Fruit fly (Drosophila melanogaster) whole organism, embryonic: ENCODE measurements around the gene Ythdf.

Experiments used
- Adf1 ChIP-seq: fragments of 200-800 bp; sonication (Bioruptor generic); IDR thresholded peaks from 2 replicates; pipeline ENCODE4 v1.3.6; 2022; ENCODE audit warnings: missing biosample characterization, missing genetic modification characterization
- Aef1 ChIP-seq: fragments of 200-800 bp; sonication (Bioruptor generic); IDR thresholded peaks from 3 replicates; pipeline ENCODE4 v1.3.6; 2022; ENCODE audit warnings: missing biosample characterization, missing genetic modification characterization
- Atf-2 ChIP-seq: fragments of 200-800 bp; sonication (Bioruptor generic); optimal IDR thresholded peaks from 2 replicates; lab custom pipeline; 2016; ENCODE audit warnings: missing biosample characterization, missing genetic modification characterization
- CG11723 ChIP-seq: fragments of 200-800 bp; sonication (Bioruptor generic); optimal IDR thresholded peaks from 2 replicates; lab custom pipeline; 2017; ENCODE audit warnings: missing biosample characterization, mild to moderate bottlenecking, missing genetic modification characterization
- CG12104 ChIP-seq: fragments of 200-800 bp; sonication (Bioruptor generic); optimal IDR thresholded peaks from 3 replicates; lab custom pipeline; 2016; ENCODE audit warnings: missing biosample characterization, missing genetic modification characterization
- CG1233 ChIP-seq: fragments of 200-800 bp; sonication (Bioruptor generic); optimal IDR thresholded peaks from 4 replicates; lab custom pipeline; 2018; ENCODE audit warnings: missing biosample characterization, mild to moderate bottlenecking, missing genetic modification characterization
- CG14050 ChIP-seq: fragments of 200-800 bp; sonication (Bioruptor generic); IDR thresholded peaks from 3 replicates; pipeline ENCODE4 v1.3.6; 2022; ENCODE audit warnings: missing biosample characterization, missing genetic modification characterization
- CG15073 ChIP-seq: fragments of 200-800 bp; sonication (Bioruptor generic); optimal IDR thresholded peaks from 2 replicates; lab custom pipeline; 2016; ENCODE audit warnings: missing biosample characterization, missing genetic modification characterization
- CG15696 ChIP-seq: fragments of 200-800 bp; sonication (Bioruptor generic); optimal IDR thresholded peaks from 2 replicates; lab custom pipeline; 2019; ENCODE audit warnings: missing biosample characterization, mild to moderate bottlenecking, missing genetic modification characterization, moderate library complexity
- CG17186 ChIP-seq: fragments of 200-800 bp; sonication (Bioruptor generic); optimal IDR thresholded peaks from 3 replicates; lab custom pipeline; 2017; ENCODE audit warnings: missing biosample characterization, missing genetic modification reagents, missing genetic modification characterization
- CG1792 ChIP-seq: fragments of 200-800 bp; sonication (Bioruptor generic); optimal IDR thresholded peaks from 2 replicates; lab custom pipeline; 2016; ENCODE audit warnings: missing biosample characterization, missing genetic modification characterization
- CG18599 ChIP-seq: fragments of 200-800 bp; sonication (Bioruptor generic); optimal IDR thresholded peaks from 3 replicates; lab custom pipeline; 2017; ENCODE audit warnings: missing biosample characterization, missing genetic modification characterization, mild to moderate bottlenecking, moderate library complexity, missing genetic modification reagents
- CG2678 ChIP-seq: fragments of 200-800 bp; sonication (Bioruptor generic); optimal IDR thresholded peaks from 3 replicates; lab custom pipeline; 2019; ENCODE audit warnings: missing biosample characterization, mild to moderate bottlenecking, missing genetic modification characterization, moderate library complexity
- CG2712 ChIP-seq: fragments of 200-800 bp; optimal IDR thresholded peaks from 3 replicates; lab custom pipeline; 2019; ENCODE audit warnings: missing biosample characterization, mild to moderate bottlenecking, missing genetic modification characterization, moderate library complexity
- CG34224 ChIP-seq: fragments of 200-800 bp; sonication (Bioruptor generic); IDR thresholded peaks from 3 replicates; pipeline ENCODE4 v1.3.6; 2022; ENCODE audit warnings: missing biosample characterization, missing genetic modification characterization; ENCODE audit not compliant: partially characterized antibody
- CG4360 ChIP-seq: fragments of 200-800 bp; sonication (Bioruptor generic); IDR thresholded peaks from 2 replicates; pipeline ENCODE4 v1.3.6; 2022; ENCODE audit warnings: missing biosample characterization, missing genetic modification characterization
- CG7839 ChIP-seq: fragments of 200-800 bp; sonication (Bioruptor generic); optimal IDR thresholded peaks from 3 replicates; lab custom pipeline; 2018; ENCODE audit warnings: missing biosample characterization, mild to moderate bottlenecking, missing genetic modification characterization, moderate library complexity
- CG8290 ChIP-seq, 3 experiments: fragments of 200-800 bp; sonication (Bioruptor generic); optimal IDR thresholded peaks; 2 replicates each; lab custom pipeline; 2016 to 2019; ENCODE audit warnings: missing biosample characterization in 3 of 3, missing genetic modification characterization in 3 of 3, mild to moderate bottlenecking in 2 of 3, moderate library complexity in 1 of 3
- Chrac-16 ChIP-seq: fragments of 200-800 bp; sonication (Bioruptor generic); optimal IDR thresholded peaks from 3 replicates; lab custom pipeline; 2016; ENCODE audit warnings: missing biosample characterization, missing genetic modification characterization
- Dbx ChIP-seq: fragments of 200-800 bp; sonication (Bioruptor generic); IDR thresholded peaks from 3 replicates; pipeline ENCODE4 v1.3.6; 2022; ENCODE audit warnings: missing biosample characterization, missing genetic modification characterization
- Dek ChIP-seq: fragments of 200-800 bp; sonication (Bioruptor generic); optimal IDR thresholded peaks from 3 replicates; lab custom pipeline; 2019; ENCODE audit warnings: missing biosample characterization, mild to moderate bottlenecking, missing genetic modification characterization, moderate library complexity
- Gug ChIP-seq: fragments of 200-800 bp; sonication (Bioruptor generic); IDR thresholded peaks from 4 replicates; pipeline ENCODE4 v1.3.6; 2022; ENCODE audit warnings: missing biosample characterization, missing genetic modification characterization
- MTF-1 ChIP-seq: fragments of 200-800 bp; sonication (Bioruptor generic); optimal IDR thresholded peaks from 2 replicates; lab custom pipeline; 2018; ENCODE audit warnings: missing biosample characterization, mild to moderate bottlenecking, missing genetic modification characterization, borderline replicate concordance
- Mad ChIP-seq: fragments of 200-800 bp; sonication (Bioruptor generic); optimal IDR thresholded peaks from 2 replicates; lab custom pipeline; 2016; ENCODE audit warnings: missing biosample characterization, missing genetic modification characterization
- Myb ChIP-seq: fragments of 200-800 bp; sonication (Bioruptor generic); optimal IDR thresholded peaks from 2 replicates; lab custom pipeline; 2016; ENCODE audit warnings: missing biosample characterization, missing genetic modification characterization
- Nf-YC ChIP-seq: fragments of 200-800 bp; optimal IDR thresholded peaks from 3 replicates; lab custom pipeline; 2019; ENCODE audit warnings: missing biosample characterization, mild to moderate bottlenecking, missing genetic modification characterization, moderate library complexity
- NfI ChIP-seq: fragments of 200-800 bp; sonication (Bioruptor generic); optimal IDR thresholded peaks from 3 replicates; lab custom pipeline; 2018; ENCODE audit warnings: missing biosample characterization, mild to moderate bottlenecking, missing genetic modification characterization, moderate library complexity
- Opbp ChIP-seq: fragments of 200-800 bp; sonication (Bioruptor generic); IDR thresholded peaks from 3 replicates; pipeline ENCODE4 v1.3.6; 2022; ENCODE audit warnings: missing biosample characterization, missing genetic modification characterization; ENCODE audit not compliant: partially characterized antibody
- Stat92E ChIP-seq, 3 experiments: fragments of >200 bp in 2 of 3; fragments of 200-800 bp in 1 of 3; sonication (Bioruptor generic) in 1 of 3; optimal IDR thresholded peaks; 2 replicates each; lab custom pipeline; 2017 to 2019; ENCODE audit warnings: missing biosample characterization in 3 of 3, missing genetic modification characterization in 3 of 3, mild to moderate bottlenecking in 1 of 3, moderate library complexity in 1 of 3
- Xbp1 ChIP-seq: fragments of 200-800 bp; sonication (Bioruptor generic); optimal IDR thresholded peaks from 3 replicates; lab custom pipeline; 2016; ENCODE audit warnings: missing biosample characterization, mild to moderate bottlenecking, missing genetic modification characterization
- bowl ChIP-seq: fragments of 200-800 bp; sonication (Bioruptor generic); IDR thresholded peaks from 2 replicates; pipeline ENCODE4 v1.3.6; 2022; ENCODE audit warnings: missing biosample characterization, missing genetic modification characterization
- corto ChIP-seq: fragments of 200-800 bp; sonication (Bioruptor generic); optimal IDR thresholded peaks from 2 replicates; lab custom pipeline; 2016; ENCODE audit warnings: missing biosample characterization, mild to moderate bottlenecking, missing genetic modification characterization, moderate library complexity
- dati ChIP-seq: fragments of 200-800 bp; sonication (Bioruptor generic); IDR thresholded peaks from 2 replicates; pipeline ENCODE4 v1.3.6; 2022; ENCODE audit warnings: missing biosample characterization, missing genetic modification characterization
- en ChIP-seq: fragments of 200-800 bp; sonication (Bioruptor generic); optimal IDR thresholded peaks from 2 replicates; lab custom pipeline; 2016; ENCODE audit warnings: missing biosample characterization, missing genetic modification characterization
- fd3F ChIP-seq: fragments of 200-800 bp; sonication (Bioruptor generic); optimal IDR thresholded peaks from 2 replicates; lab custom pipeline; 2018; ENCODE audit warnings: missing biosample characterization, mild to moderate bottlenecking, missing genetic modification characterization, moderate library complexity
- gfzf ChIP-seq: fragments of 200-800 bp; sonication (Bioruptor generic); optimal IDR thresholded peaks from 2 replicates; lab custom pipeline; 2016; ENCODE audit warnings: missing biosample characterization, mild to moderate bottlenecking, missing genetic modification characterization, moderate library complexity
- grn ChIP-seq: fragments of 200-800 bp; sonication (Bioruptor generic); optimal IDR thresholded peaks from 3 replicates; lab custom pipeline; 2017; ENCODE audit warnings: missing biosample characterization, missing genetic modification characterization
- jing ChIP-seq: fragments of 200-800 bp; sonication (Bioruptor generic); optimal IDR thresholded peaks from 2 replicates; lab custom pipeline; 2018; ENCODE audit warnings: missing biosample characterization, mild to moderate bottlenecking, missing genetic modification characterization
- jumu ChIP-seq: fragments of 200-800 bp; sonication (Bioruptor generic); optimal IDR thresholded peaks from 3 replicates; lab custom pipeline; 2016; ENCODE audit warnings: missing biosample characterization, missing genetic modification characterization
- ken ChIP-seq: fragments of 200-800 bp; sonication (Bioruptor generic); IDR thresholded peaks from 3 replicates; pipeline ENCODE4 v1.3.6; 2022; ENCODE audit warnings: missing biosample characterization, missing genetic modification characterization
- lilli ChIP-seq: fragments of 200-800 bp; sonication (Bioruptor generic); optimal IDR thresholded peaks from 3 replicates; lab custom pipeline; 2016; ENCODE audit warnings: missing biosample characterization, missing genetic modification characterization
- pita ChIP-seq: fragments of 200-800 bp; sonication (Bioruptor generic); optimal IDR thresholded peaks from 2 replicates; lab custom pipeline; 2017; ENCODE audit warnings: missing biosample characterization, mild to moderate bottlenecking, missing genetic modification characterization
- scrt ChIP-seq: fragments of 200-800 bp; sonication (Bioruptor generic); optimal IDR thresholded peaks from 2 replicates; lab custom pipeline; 2018; ENCODE audit warnings: missing biosample characterization, mild to moderate bottlenecking, missing genetic modification characterization, moderate library complexity
- sima ChIP-seq: fragments of 200-800 bp; sonication (Bioruptor generic); optimal IDR thresholded peaks from 2 replicates; lab custom pipeline; 2016; ENCODE audit warnings: missing biosample characterization, missing genetic modification characterization
- slou ChIP-seq: fragments of 200-800 bp; sonication (Bioruptor generic); optimal IDR thresholded peaks from 3 replicates; lab custom pipeline; 2016; ENCODE audit warnings: missing biosample characterization, missing genetic modification characterization
- tap ChIP-seq: fragments of 200-800 bp; optimal IDR thresholded peaks from 3 replicates; lab custom pipeline; 2019; ENCODE audit warnings: missing biosample characterization, mild to moderate bottlenecking, missing genetic modification characterization, moderate library complexity
- tio ChIP-seq: fragments of 200-800 bp; sonication (Bioruptor generic); optimal IDR thresholded peaks from 2 replicates; lab custom pipeline; 2017; ENCODE audit warnings: missing biosample characterization, missing genetic modification characterization, inconsistent platforms
- wdn ChIP-seq: fragments of 200-800 bp; sonication (Bioruptor generic); IDR thresholded peaks from 2 replicates; pipeline ENCODE4 v1.3.6; 2022; ENCODE audit warnings: missing biosample characterization, missing genetic modification characterization
- wek ChIP-seq: fragments of 200-800 bp; sonication (Bioruptor generic); optimal IDR thresholded peaks from 3 replicates; lab custom pipeline; 2018; ENCODE audit warnings: missing biosample characterization, mild to moderate bottlenecking, missing genetic modification characterization, moderate library complexity
- zfh2 ChIP-seq: fragments of 200-800 bp; sonication (Bioruptor generic); optimal IDR thresholded peaks from 2 replicates; lab custom pipeline; 2016; ENCODE audit warnings: missing biosample characterization, missing genetic modification characterization

Ythdf gene

DNA sequence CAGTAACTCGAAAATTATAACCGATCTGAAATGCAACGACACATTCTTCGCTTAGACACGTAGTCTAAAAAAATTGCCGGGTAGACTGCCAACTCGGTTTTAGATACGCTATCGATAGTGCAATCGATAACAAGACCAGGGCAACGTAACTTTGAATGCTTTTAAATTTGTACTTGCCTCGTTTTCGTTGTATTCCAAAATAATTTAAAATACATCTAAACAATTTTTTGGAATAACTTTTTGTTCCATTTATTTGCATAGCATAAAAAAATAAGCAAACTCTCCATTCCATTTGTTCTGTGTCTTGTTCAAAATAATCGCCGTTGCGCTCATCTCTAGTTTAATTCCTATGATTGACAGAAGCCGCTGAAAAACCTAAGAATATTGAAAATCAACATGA lies 30.5 kb upstream of the Ythdf start, which contains the start of the genes Stt3B and CG11839 (continued):
- TF ChIP-seq bowl (no peak), NfI (GFP tag; lab: Kevin White, UChicago) (no peak), CG1792 (GFP tag; lab: Kevin White, UChicago) (peak; percentile 73), CG1233 (GFP tag; lab: Kevin White, UChicago) (peak; percentile 21), lilli (GFP tag; lab: Kevin White, UChicago) (peak; percentile 90), CG34224 (GFP tag; lab: Robert Waterston, UW) (peak; percentile 93), Dbx (GFP tag; lab: Robert Waterston, UW) (peak; percentile 80), wdn (GFP tag; lab: Robert Waterston, UW) (peak; percentile 43; the same call in 1 of the 2 replicates), Adf1 (GFP tag; lab: Robert Waterston, UW) (no peak), tap (tag; lab: Kevin White, UChicago) (no peak), CG15073 (GFP tag; lab: Kevin White, UChicago) (no peak), jing (GFP tag; lab: Kevin White, UChicago) (no peak), ken (GFP tag; lab: Robert Waterston, UW) (peak; percentile 58; the same call in 2 of the 3 replicates), CG12104 (peak; percentile 62), dati (GFP tag; lab: Robert Waterston, UW) (no peak), jumu (GFP tag; lab: Kevin White, UChicago) (peak; percentile 82), sima (peak; percentile 10), scrt (no peak), CG11723 (GFP tag; lab: Kevin White, UChicago) (no peak), MTF-1 (no peak), fd3F (GFP tag; lab: Kevin White, UChicago) (peak; percentile 62), tio (GFP tag; lab: Kevin White, UChicago) (no peak), en (GFP tag; lab: Kevin White, UChicago) (peak; percentile 25), CG17186 (GFP tag; lab: Kevin White, UChicago) (peak; percentile 41), Atf-2 (GFP tag; lab: Kevin White, UChicago) (peak; percentile 70), CG8290 (GFP tag; optimal IDR thresholded peaks at IDR 0.05; lab: Kevin White, UChicago) (peak; percentile 70), CG8290 (tag; optimal IDR thresholded peaks at IDR 0.05; lab: Kevin White, UChicago) (no peak), zfh2 (GFP tag; lab: Kevin White, UChicago) (peak; percentile 92), Opbp (GFP tag; lab: Robert Waterston, UW) (peak; percentile 82), Myb (GFP tag; lab: Kevin White, UChicago) (peak; percentile 73), wek (GFP tag; lab: Kevin White, UChicago) (no peak), gfzf (GFP tag; lab: Kevin White, UChicago) (peak; percentile 46), Gug (peak; percentile 66; the same call in 3 of the 4 replicates), Mad (GFP tag; lab: Kevin White, UChicago) (peak; percentile 72), CG2712 (tag; lab: Kevin White, UChicago) (peak; percentile 85), Nf-YC (no peak), Xbp1 (peak; percentile 95), pita (GFP tag; lab: Kevin White, UChicago) (no peak), grn (GFP tag; lab: Kevin White, UChicago) (no peak), CG15696 (peak; percentile 58), Aef1 (GFP tag; lab: Robert Waterston, UW) (no peak; the same call in 1 of the 3 replicates), corto (no peak), CG7839 (tag; lab: Kevin White, UChicago) (no peak), CG14050 (peak; percentile 55), CG2678 (tag; lab: Kevin White, UChicago) (no peak), Chrac-16 (GFP tag; lab: Kevin White, UChicago) (peak; percentile 75), slou (GFP tag; lab: Kevin White, UChicago) (peak; percentile 48), Dek (tag; lab: Kevin White, UChicago) (no peak), CG18599 (GFP tag; lab: Kevin White, UChicago) (no peak), CG4360 (GFP tag; lab: Robert Waterston, UW) (no peak), Stat92E (GFP tag; optimal IDR thresholded peaks at IDR 0.05; lab: Kevin White, UChicago) (peak in 1 of 3 experiments; percentile 33)
